Worm (Caenorhabditis elegans): ENCODE data around the gene F08F8.6.

F08F8.6 gene

ce11 chrIII:7375434-7375833 lies 31.9 kb downstream of the F08F8.6 start:
- TF ChIP-seq tra-4 (tag; optimal IDR thresholded peaks at IDR 0.05): no peak
- TF ChIP-seq tbx-37 (GFP tag; conservative IDR thresholded peaks at IDR 0.05): no peak
- TF ChIP-seq F13C5.2 (tag; optimal IDR thresholded peaks at IDR 0.05): no peak
- no peak for TF ChIP-seq ets-7 (tag; optimal IDR thresholded peaks at IDR 0.05)
- no peak for TF ChIP-seq hnd-1 (tag; optimal IDR thresholded peaks at IDR 0.05)
- TF ChIP-seq B0310.2 (tag; optimal IDR thresholded peaks at IDR 0.05): no peak
- TF ChIP-seq sea-1 (GFP tag; conservative IDR thresholded peaks at IDR 0.05): no peak
- TF ChIP-seq aly-1 (tag; optimal IDR thresholded peaks at IDR 0.05): no peak
- TF ChIP-seq hmg-4 (GFP tag; optimal IDR thresholded peaks at IDR 0.05): no peak
- no peak for TF ChIP-seq ceh-13 (GFP tag; optimal IDR thresholded peaks at IDR 0.05)
- TF ChIP-seq pes-1 (GFP tag; IDR thresholded peaks at IDR 0.05): no peak
- TF ChIP-seq tbx-11 (GFP tag; IDR thresholded peaks at IDR 0.05): no peak
- TF ChIP-seq flt-1 (GFP tag; IDR thresholded peaks at IDR 0.05): no peak
- no peak for TF ChIP-seq hmbx-1 (tag; optimal IDR thresholded peaks at IDR 0.05)

ce11 chrIII:7376143-7376802 lies 32.8 kb downstream of the F08F8.6 start:
- TF ChIP-seq hmbx-1 (tag; optimal IDR thresholded peaks at IDR 0.05): no peak
- TF ChIP-seq hmg-4 (GFP tag; optimal IDR thresholded peaks at IDR 0.05): peak; percentile 86
- TF ChIP-seq tbx-11 (GFP tag; IDR thresholded peaks at IDR 0.05): no peak
- TF ChIP-seq hnd-1 (tag; optimal IDR thresholded peaks at IDR 0.05): no peak

ce11 chrIII:7378522-7378921 lies 35.0 kb downstream of the F08F8.6 start:
- TF ChIP-seq hmg-4 (GFP tag; optimal IDR thresholded peaks at IDR 0.05): peak; percentile 15
- no peak for TF ChIP-seq ceh-36 (tag; optimal IDR thresholded peaks at IDR 0.05)
- no peak for TF ChIP-seq hmbx-1 (tag; optimal IDR thresholded peaks at IDR 0.05)

DNA sequence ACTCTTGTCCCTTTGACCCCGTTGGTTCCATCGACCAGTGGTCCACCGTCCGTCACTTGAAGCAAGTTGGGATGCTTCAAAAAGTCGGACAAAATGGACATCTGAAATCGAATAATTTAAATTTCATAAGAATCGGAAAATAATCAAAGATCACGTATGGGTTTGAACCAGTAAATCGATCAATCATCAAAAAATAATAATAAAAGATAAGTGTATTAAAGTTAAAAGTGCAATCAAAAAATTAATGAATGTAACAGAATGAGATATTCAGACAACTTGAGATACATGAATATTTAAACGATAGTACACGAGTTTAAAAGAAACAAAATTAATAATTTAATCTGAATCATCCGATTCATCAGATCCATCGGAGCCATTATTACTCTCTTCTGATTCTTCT lies 35.5 kb downstream of the F08F8.6 start, which contains the start of gene T20B12.7:
TSS of gene T20B12.7 (minus strand) at position 101 of the 400 bp plus-strand sequence.
- TF ChIP-seq F13C5.2 (tag; optimal IDR thresholded peaks at IDR 0.05) (no peak), hmbx-1 (tag; optimal IDR thresholded peaks at IDR 0.05) (no peak), sea-1 (GFP tag; conservative IDR thresholded peaks at IDR 0.05) (no peak), tra-4 (tag; optimal IDR thresholded peaks at IDR 0.05) (no peak), tbx-37 (GFP tag; conservative IDR thresholded peaks at IDR 0.05) (no peak), ets-7 (tag; optimal IDR thresholded peaks at IDR 0.05) (no peak), B0310.2 (tag; optimal IDR thresholded peaks at IDR 0.05) (no peak), aly-1 (tag; optimal IDR thresholded peaks at IDR 0.05) (no peak), pes-1 (GFP tag; IDR thresholded peaks at IDR 0.05) (no peak), ceh-13 (GFP tag; optimal IDR thresholded peaks at IDR 0.05) (no peak), scrt-1 (GFP tag; IDR thresholded peaks at IDR 0.05) (no peak)

ce11 chrIII:7380120-7380519 lies 36.6 kb downstream of the F08F8.6 start:
- no peak for TF ChIP-seq sea-1 (GFP tag; conservative IDR thresholded peaks at IDR 0.05)
- TF ChIP-seq ets-7 (tag; optimal IDR thresholded peaks at IDR 0.05): no peak
- no peak for TF ChIP-seq tra-4 (tag; optimal IDR thresholded peaks at IDR 0.05)
- no peak for TF ChIP-seq scrt-1 (GFP tag; IDR thresholded peaks at IDR 0.05)
- no peak for TF ChIP-seq hmg-4 (GFP tag; optimal IDR thresholded peaks at IDR 0.05)
- TF ChIP-seq ama-1 (optimal IDR thresholded peaks at IDR 0.05): no peak
- TF ChIP-seq aly-1 (tag; optimal IDR thresholded peaks at IDR 0.05): no peak

- TF ChIP-seq F13C5.2 (tag; optimal IDR thresholded peaks at IDR 0.05) (peak; percentile 18), hnd-1 (tag; optimal IDR thresholded peaks at IDR 0.05) (no peak), tbx-37 (GFP tag; conservative IDR thresholded peaks at IDR 0.05) (no peak), tbx-11 (GFP tag; IDR thresholded peaks at IDR 0.05) (no peak), ceh-36 (tag; optimal IDR thresholded peaks at IDR 0.05) (no peak)
Measured at ce11 chrIII:7381546-7382171, 38.2 kb downstream of the F08F8.6 start, which contains the start of the genes hmg-4 and T20B12.3. TSS of gene hmg-4 (minus strand) at chrIII:7381596. TSS of gene T20B12.3 (plus strand) at chrIII:7382115.

DNA sequence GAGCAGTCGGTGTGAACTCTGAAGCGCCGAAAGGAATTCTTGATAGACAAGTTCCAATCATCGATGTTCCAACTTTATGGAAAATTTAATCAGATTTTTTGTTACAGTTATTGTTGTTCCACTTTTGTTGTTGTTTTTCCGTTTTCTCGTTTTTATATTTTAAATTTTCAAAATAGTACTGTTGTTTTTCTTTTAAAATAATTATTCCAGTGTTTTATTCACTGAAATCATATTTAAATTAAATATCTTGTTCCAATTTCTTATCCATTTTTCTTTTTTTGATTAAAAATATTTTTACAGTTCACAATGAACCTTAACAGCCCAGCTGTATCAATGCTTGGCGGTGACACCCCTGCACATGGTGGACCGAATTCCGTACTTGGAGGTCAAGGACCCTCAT lies 40.2 kb downstream of the F08F8.6 start, which contains the start of gene tbp-1:
TSS of gene tbp-1 (plus strand) at position 301 of the 400 bp plus-strand sequence.
- no peak for TF ChIP-seq ets-7 (tag; optimal IDR thresholded peaks at IDR 0.05)
- TF ChIP-seq ceh-36 (tag; optimal IDR thresholded peaks at IDR 0.05): no peak
- TF ChIP-seq hmbx-1 (tag; optimal IDR thresholded peaks at IDR 0.05): no peak
- TF ChIP-seq hmg-4 (GFP tag; optimal IDR thresholded peaks at IDR 0.05): no peak
- TF ChIP-seq pes-1 (GFP tag; IDR thresholded peaks at IDR 0.05): no peak
- TF ChIP-seq hnd-1 (tag; optimal IDR thresholded peaks at IDR 0.05): no peak
- TF ChIP-seq tbx-11 (GFP tag; IDR thresholded peaks at IDR 0.05): no peak
- TF ChIP-seq B0310.2 (tag; optimal IDR thresholded peaks at IDR 0.05): no peak
- no peak for TF ChIP-seq ceh-13 (GFP tag; optimal IDR thresholded peaks at IDR 0.05)
- TF ChIP-seq sea-1 (GFP tag; conservative IDR thresholded peaks at IDR 0.05): no peak
- no peak for TF ChIP-seq aly-1 (tag; optimal IDR thresholded peaks at IDR 0.05)
- TF ChIP-seq ama-1 (optimal IDR thresholded peaks at IDR 0.05): no peak
- no peak for TF ChIP-seq tbx-37 (GFP tag; conservative IDR thresholded peaks at IDR 0.05)
- no peak for TF ChIP-seq scrt-1 (GFP tag; IDR thresholded peaks at IDR 0.05)
- no peak for TF ChIP-seq F13C5.2 (tag; optimal IDR thresholded peaks at IDR 0.05)
- TF ChIP-seq flt-1 (GFP tag; IDR thresholded peaks at IDR 0.05): no peak
- TF ChIP-seq tra-4 (tag; optimal IDR thresholded peaks at IDR 0.05): no peak

DNA sequence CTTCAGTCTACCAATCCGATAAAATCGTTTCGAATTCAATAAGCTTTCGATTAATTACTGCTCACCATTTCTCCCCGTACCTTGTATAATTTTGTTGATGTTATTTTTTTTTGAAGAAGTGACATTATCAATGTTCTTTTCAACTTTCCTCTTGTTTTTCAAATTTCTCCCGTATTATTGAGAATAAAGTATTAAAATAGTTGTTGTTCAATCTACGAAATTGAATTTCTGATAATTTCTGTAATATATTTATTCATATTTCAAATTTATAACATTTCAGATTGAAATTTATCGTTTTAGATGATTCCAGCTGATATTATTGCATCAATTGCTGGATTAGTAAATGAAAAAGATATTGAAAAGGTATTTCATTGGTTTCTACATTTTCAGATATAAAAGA lies 42.4 kb downstream of the F08F8.6 start, which contains the start of gene trd-1:
TSS of gene trd-1 (plus strand) at position 301 of the 400 bp plus-strand sequence.
- TF ChIP-seq B0310.2 (tag; optimal IDR thresholded peaks at IDR 0.05): no peak
- TF ChIP-seq tbx-37 (GFP tag; conservative IDR thresholded peaks at IDR 0.05): no peak
- TF ChIP-seq flt-1 (GFP tag; IDR thresholded peaks at IDR 0.05): no peak
- TF ChIP-seq scrt-1 (GFP tag; IDR thresholded peaks at IDR 0.05): no peak
- no peak for TF ChIP-seq tra-4 (tag; optimal IDR thresholded peaks at IDR 0.05)
- TF ChIP-seq tbx-11 (GFP tag; IDR thresholded peaks at IDR 0.05): no peak
- no peak for TF ChIP-seq hmbx-1 (tag; optimal IDR thresholded peaks at IDR 0.05)
- no peak for TF ChIP-seq ama-1 (optimal IDR thresholded peaks at IDR 0.05)
- no peak for TF ChIP-seq hnd-1 (tag; optimal IDR thresholded peaks at IDR 0.05)
- no peak for TF ChIP-seq sea-1 (GFP tag; conservative IDR thresholded peaks at IDR 0.05)
- TF ChIP-seq hmg-4 (GFP tag; optimal IDR thresholded peaks at IDR 0.05): no peak
- no peak for TF ChIP-seq ets-7 (tag; optimal IDR thresholded peaks at IDR 0.05)
- no peak for TF ChIP-seq F13C5.2 (tag; optimal IDR thresholded peaks at IDR 0.05)
- no peak for TF ChIP-seq ceh-13 (GFP tag; optimal IDR thresholded peaks at IDR 0.05)
- TF ChIP-seq pes-1 (GFP tag; IDR thresholded peaks at IDR 0.05): no peak
- no peak for TF ChIP-seq ceh-36 (tag; optimal IDR thresholded peaks at IDR 0.05)
- no peak for TF ChIP-seq aly-1 (tag; optimal IDR thresholded peaks at IDR 0.05)

All from whole organism, early embryonic.